Fruit fly (Drosophila melanogaster): ENCODE results near the gene CG3631.

Gene CG3631

DNA sequence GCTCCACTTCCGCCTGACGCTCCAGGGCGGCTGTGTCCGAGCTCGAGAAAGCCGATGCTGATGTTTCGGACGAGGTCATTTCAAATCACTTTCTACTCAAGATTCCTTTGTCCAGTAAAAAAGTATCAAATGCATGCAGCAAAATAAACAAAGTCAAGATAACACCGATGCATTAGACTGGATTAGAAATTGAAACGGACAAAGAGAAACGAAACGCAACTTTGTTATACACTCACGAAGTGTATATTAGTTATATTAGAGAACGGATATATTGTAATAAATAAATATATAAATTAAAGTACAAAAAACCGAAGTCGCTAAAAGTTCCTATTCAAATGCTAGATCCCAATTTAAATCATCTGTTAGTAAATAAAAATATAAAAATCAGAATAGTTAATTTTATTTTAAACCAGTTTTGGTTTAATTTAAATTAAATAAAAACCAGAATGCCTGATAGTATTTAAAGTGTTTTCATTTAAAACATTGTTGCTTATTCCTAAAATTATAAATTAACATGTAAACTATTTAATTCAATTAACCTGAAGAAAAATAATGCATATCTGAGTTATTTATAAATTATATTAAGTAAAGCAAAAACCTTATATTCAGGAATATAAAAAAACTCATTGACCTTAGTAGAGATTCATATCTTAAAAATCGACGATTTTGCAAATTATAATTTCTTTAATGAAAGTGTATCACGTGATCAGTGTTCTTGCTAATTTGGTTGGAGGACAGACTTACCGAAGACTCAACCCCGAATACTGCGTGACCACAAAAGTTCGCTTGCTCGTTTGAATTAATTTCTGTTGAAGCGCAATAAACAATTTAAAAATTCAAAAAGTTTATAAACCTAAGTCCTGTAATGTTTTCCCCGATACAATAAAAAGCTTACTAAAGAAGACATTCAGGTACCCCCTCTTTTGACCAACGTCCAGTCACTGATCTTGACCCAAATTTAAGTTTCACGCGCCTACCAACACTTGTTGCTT lies 14.8 kb downstream of the CG3631 start, which contains the start of gene Dph2 (continued):
- TF ChIP-seq Lim3 (GFP tag; IDR thresholded peaks at IDR 0.05) (no peak), HmgZ (tag; optimal IDR thresholded peaks at IDR 0.05) (peak; percentile 70), D (optimal IDR thresholded peaks at IDR 0.05) (no peak), D (GFP tag; optimal IDR thresholded peaks at IDR 0.05) (peak; percentile 21), HmgD (GFP tag; optimal IDR thresholded peaks at IDR 0.05) (peak; percentile 12), CG2199 (GFP tag; IDR thresholded peaks at IDR 0.05) (no peak), chif (GFP tag; optimal IDR thresholded peaks at IDR 0.05) (peak in 1 of 2 experiments; percentile 48), Bgb (GFP tag; IDR thresholded peaks at IDR 0.05; ENCODE audit: partially characterized antibody) (no peak), D19B (GFP tag; optimal IDR thresholded peaks at IDR 0.05) (no peak), Scr (GFP tag; IDR thresholded peaks at IDR 0.05; ENCODE audit: partially characterized antibody) (peak; percentile 35), gfzf (GFP tag; optimal IDR thresholded peaks at IDR 0.05) (peak; percentile 61), dpn (GFP tag; optimal IDR thresholded peaks at IDR 0.05) (peak; percentile 24 to 67), CG2678 (tag; optimal IDR thresholded peaks at IDR 0.05) (peak; percentile 89), slp2 (GFP tag; optimal IDR thresholded peaks at IDR 0.05) (peak; percentile 23), MBD-R2 (GFP tag; IDR thresholded peaks at IDR 0.05) (peak; percentile 67), Blimp-1 (GFP tag; optimal IDR thresholded peaks at IDR 0.05) (peak; percentile 78), CG4730 (GFP tag; IDR thresholded peaks at IDR 0.05) (peak; percentile 81), zfh1 (GFP tag; IDR thresholded peaks at IDR 0.05) (peak; percentile 80), CG10147 (GFP tag; optimal IDR thresholded peaks at IDR 0.05) (peak; percentile 56), Myb (GFP tag; optimal IDR thresholded peaks at IDR 0.05) (peak; percentile 95), Ssrp (tag; optimal IDR thresholded peaks at IDR 0.05) (peak; percentile 79), ash1 (GFP tag; optimal IDR thresholded peaks at IDR 0.05) (no peak), peb (GFP tag; IDR thresholded peaks at IDR 0.05) (peak; percentile 25; the same call in 1 of the 2 replicates), aop (GFP tag; IDR thresholded peaks at IDR 0.05) (0 out of 2 replicates have a peak, but pooled peaks have one; percentile 19), CG32532 (GFP tag; IDR thresholded peaks at IDR 0.05) (peak; percentile 92), CG2120 (GFP tag; optimal IDR thresholded peaks at IDR 0.05) (peak; percentile 51), CG6254 (GFP tag; optimal IDR thresholded peaks at IDR 0.05) (no peak), cas (GFP tag; IDR thresholded peaks at IDR 0.05) (peak; percentile 61), CG11398 (GFP tag; optimal IDR thresholded peaks at IDR 0.05) (no peak), E2f2 (GFP tag; IDR thresholded peaks at IDR 0.05) (peak; percentile 84), cato (GFP tag; optimal IDR thresholded peaks at IDR 0.05; ENCODE audit: borderline replicate concordance) (no peak), vvl (GFP tag; IDR thresholded peaks at IDR 0.05) (peak; percentile 93), CG14860 (GFP tag; IDR thresholded peaks at IDR 0.05; ENCODE audit: partially characterized antibody) (no peak), CG13287 (GFP tag; IDR thresholded peaks at IDR 0.05; ENCODE audit: partially characterized antibody) (peak; percentile 6; the same call in 1 of the 2 replicates), Ravus (GFP tag; IDR thresholded peaks at IDR 0.05) (peak; percentile 44), chinmo (GFP tag; IDR thresholded peaks at IDR 0.05; ENCODE audit: partially characterized antibody) (0 out of 4 replicates have a peak, but pooled peaks have one; percentile 25), ssp (GFP tag; IDR thresholded peaks at IDR 0.05) (peak; percentile 78), CG13894 (tag; optimal IDR thresholded peaks at IDR 0.05) (peak; percentile 74), CG16863 (GFP tag; optimal IDR thresholded peaks at IDR 0.05) (peak; percentile 11), tll (GFP tag; optimal IDR thresholded peaks at IDR 0.05) (no peak), ken (GFP tag; IDR thresholded peaks at IDR 0.05) (peak; percentile 74), C15 (GFP tag; IDR thresholded peaks at IDR 0.05) (peak; percentile 79; the same call in 2 of the 3 replicates), pita (GFP tag; optimal IDR thresholded peaks at IDR 0.05) (peak; percentile 83), sens-2 (GFP tag; IDR thresholded peaks at IDR 0.05) (no peak), knrl (GFP tag; IDR thresholded peaks at IDR 0.05; ENCODE audit: partially characterized antibody) (no peak; the same call in 2 of the 3 replicates), CG1603 (tag; optimal IDR thresholded peaks at IDR 0.05) (peak; percentile 100), Ada2b (GFP tag; IDR thresholded peaks at IDR 0.05) (peak; percentile 75), NC2β (GFP tag; optimal IDR thresholded peaks at IDR 0.05) (no peak)
